Worm (Caenorhabditis elegans): ENCODE data around the gene F35B12.9.

Gene F35B12.9

DNA sequence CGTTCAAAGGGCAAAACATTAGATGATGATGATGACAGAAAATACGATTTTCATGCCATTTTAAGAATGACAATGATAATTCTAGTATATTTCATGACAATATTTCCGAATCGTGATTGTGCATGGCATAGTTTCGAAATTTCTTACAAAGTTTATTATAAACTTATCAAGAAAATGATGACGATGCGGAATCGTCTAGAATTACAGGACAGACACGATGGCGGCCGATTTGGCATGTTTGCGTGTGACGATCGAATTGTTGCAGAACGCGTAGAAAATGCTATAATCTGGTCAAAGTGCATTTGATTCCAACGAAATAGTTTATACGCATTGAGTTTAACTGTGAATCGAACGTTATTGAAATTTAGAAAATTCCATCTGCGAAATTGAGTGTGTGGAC lies 48.3 kb downstream of the F35B12.9 start:
- no peak for TF ChIP-seq hlh-30 (tag; optimal IDR thresholded peaks at IDR 0.05; ENCODE audit: insufficient read depth)
- peak; percentile 82 for TF ChIP-seq aha-1 (tag)
- TF ChIP-seq hlh-11 (tag; optimal IDR thresholded peaks at IDR 0.05): peak; percentile 57
- no peak for TF ChIP-seq ama-1 (optimal IDR thresholded peaks at IDR 0.05)
- TF ChIP-seq dmd-6 (GFP tag; IDR thresholded peaks at IDR 0.05): peak; percentile 49; the same call in 1 of the 2 replicates
- peak; percentile 18 for TF ChIP-seq dve-1 (tag; optimal IDR thresholded peaks at IDR 0.05; ENCODE audit: insufficient read depth)
- TF ChIP-seq daf-16 (GFP tag; optimal IDR thresholded peaks at IDR 0.05): no peak
- peak; percentile 34 for TF ChIP-seq daf-16 (tag; optimal IDR thresholded peaks at IDR 0.05)

DNA sequence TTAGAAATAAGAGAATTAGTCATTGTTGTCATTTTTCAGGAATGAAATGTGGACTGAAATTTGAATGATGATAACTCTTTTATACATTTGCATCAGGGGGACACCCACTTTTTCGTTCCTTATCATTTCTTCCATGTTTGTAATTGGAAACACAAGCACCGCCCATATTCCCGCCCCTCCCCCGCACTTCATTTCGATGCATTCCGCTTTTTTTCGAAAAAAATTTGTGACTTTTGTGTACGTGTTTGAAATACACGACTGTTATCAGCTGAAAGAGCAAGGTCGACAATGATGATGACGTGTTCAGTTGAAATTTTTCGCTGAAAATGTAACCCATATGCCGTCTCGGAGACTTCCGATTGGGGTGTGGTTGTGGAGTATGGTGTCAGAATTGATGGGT lies 49.7 kb downstream of the F35B12.9 start, which contains the start of gene zip-10:
TSS of gene zip-10 (minus strand) at position 43 of the 400 bp plus-strand sequence.
- TF ChIP-seq nhr-41 (GFP tag; IDR thresholded peaks at IDR 0.05): 0 out of 2 replicates have a peak, but pooled peaks have one; percentile 38
- no peak for TF ChIP-seq lin-13 (GFP tag; optimal IDR thresholded peaks at IDR 0.05)
- no peak for TF ChIP-seq F37D6.2 (tag; optimal IDR thresholded peaks at IDR 0.05)
- TF ChIP-seq Y48G9A.11 (GFP tag; IDR thresholded peaks at IDR 0.05): no peak
- peak; percentile 68; the same call in 1 of the 2 replicates for TF ChIP-seq php-3 (GFP tag; IDR thresholded peaks at IDR 0.05)
- no peak for TF ChIP-seq nhr-11 (tag; optimal IDR thresholded peaks at IDR 0.05)
- TF ChIP-seq F26F4.8 (GFP tag; conservative IDR thresholded peaks at IDR 0.05): no peak
- no peak for TF ChIP-seq skn-1 (tag; optimal IDR thresholded peaks at IDR 0.05)
- TF ChIP-seq mdt-29 (GFP tag; IDR thresholded peaks at IDR 0.05): 0 out of 2 replicates have a peak, but pooled peaks have one; percentile 29
- no peak for TF ChIP-seq dmd-8 (GFP tag; IDR thresholded peaks at IDR 0.05)
- TF ChIP-seq nhr-77 (tag; optimal IDR thresholded peaks at IDR 0.05): peak; percentile 7
- 0 out of 2 replicates have a peak, but pooled peaks have one; percentile 16 for TF ChIP-seq lin-1 (GFP tag; IDR thresholded peaks at IDR 0.05)
- peak; percentile 72 for TF ChIP-seq pqm-1 (tag; optimal IDR thresholded peaks at IDR 0.05)
- no peak for TF ChIP-seq mxl-2 (GFP tag; conservative IDR thresholded peaks at IDR 0.05)
- TF ChIP-seq nhr-111 (GFP tag; optimal IDR thresholded peaks at IDR 0.05): no peak
- TF ChIP-seq hlh-11 (tag; optimal IDR thresholded peaks at IDR 0.05): peak; percentile 78
- no peak for TF ChIP-seq ceh-44 (GFP tag; IDR thresholded peaks at IDR 0.05)
- TF ChIP-seq nhr-28 (tag; optimal IDR thresholded peaks at IDR 0.05): peak; percentile 58
- TF ChIP-seq T20F7.1 (GFP tag; optimal IDR thresholded peaks at IDR 0.05): peak; percentile 7
- TF ChIP-seq daf-16 (GFP tag; optimal IDR thresholded peaks at IDR 0.05): no peak
- TF ChIP-seq daf-16 (tag; optimal IDR thresholded peaks at IDR 0.05): peak; percentile 69
- peak; percentile 40 for TF ChIP-seq nhr-48 (tag; optimal IDR thresholded peaks at IDR 0.05)
- TF ChIP-seq nhr-25 (tag; optimal IDR thresholded peaks at IDR 0.05; ENCODE audit: borderline replicate concordance, insufficient read depth): no peak
- no peak for TF ChIP-seq arid-1 (GFP tag; conservative IDR thresholded peaks at IDR 0.05)
- peak in 1 of 2 experiments; percentile 1 for TF ChIP-seq mdl-1 (tag; optimal IDR thresholded peaks at IDR 0.05)
- no peak for TF ChIP-seq R02D3.7 (tag; optimal IDR thresholded peaks at IDR 0.05)
- TF ChIP-seq ztf-7 (tag; optimal IDR thresholded peaks at IDR 0.05): peak; percentile 10
- TF ChIP-seq ceh-62 (tag; optimal IDR thresholded peaks at IDR 0.05): no peak
- no peak for TF ChIP-seq ces-1 (GFP tag; optimal IDR thresholded peaks at IDR 0.05)
- TF ChIP-seq madf-9 (GFP tag; conservative IDR thresholded peaks at IDR 0.05): no peak
- no peak for TF ChIP-seq ceh-20 (GFP tag; IDR thresholded peaks at IDR 0.05)
- peak; percentile 90 for TF ChIP-seq dmd-6 (GFP tag; IDR thresholded peaks at IDR 0.05)
- 0 out of 2 replicates have a peak, but pooled peaks have one; percentile 43 for TF ChIP-seq tra-1 (GFP tag; IDR thresholded peaks at IDR 0.05)
- no peak for TF ChIP-seq dpl-1 (GFP tag; optimal IDR thresholded peaks at IDR 0.05)
- no peak for TF ChIP-seq snpc-1.2 (GFP tag; IDR thresholded peaks at IDR 0.05)
- no peak for TF ChIP-seq mxl-3 (GFP tag; optimal IDR thresholded peaks at IDR 0.05)

Measured in whole organism, L4 larva.